Worm (Caenorhabditis elegans) whole organism, L3 larva: Measurements from ENCODE around the gene maph-1.3.

Experiments used
- ZK546.5 ChIP-seq: sonication (generic microtip); optimal IDR thresholded peaks from 2 replicates; lab custom pipeline; 2017; ENCODE audit warnings: missing biosample characterization, missing genetic modification characterization
- ama-1 ChIP-seq: fragments of 150-350 bp; optimal IDR thresholded peaks from 2 replicates; lab custom pipeline; 2018
- ceh-16 ChIP-seq: sonication (generic microtip); optimal IDR thresholded peaks from 2 replicates; lab custom pipeline; 2017; ENCODE audit warnings: missing biosample characterization, missing genetic modification characterization
- ceh-28 ChIP-seq: fragments of 150-350 bp; optimal IDR thresholded peaks from 2 replicates; lab custom pipeline; 2014; ENCODE audit warnings: missing biosample characterization, missing genetic modification reagents, missing genetic modification characterization
- ceh-82 ChIP-seq: fragments of 150-350 bp; optimal IDR thresholded peaks from 2 replicates; lab custom pipeline; 2014; ENCODE audit warnings: missing biosample characterization, missing genetic modification characterization
- ceh-9 ChIP-seq: sonication (generic microtip); optimal IDR thresholded peaks from 2 replicates; lab custom pipeline; 2018; ENCODE audit warnings: missing biosample characterization, missing genetic modification characterization
- egl-27 ChIP-seq: sonication (generic microtip); optimal IDR thresholded peaks from 4 replicates; lab custom pipeline; 2017; ENCODE audit warnings: missing biosample characterization, missing genetic modification reagents, missing genetic modification characterization
- elt-1 ChIP-seq: fragments of 150-350 bp; optimal IDR thresholded peaks from 2 replicates; lab custom pipeline; 2014; ENCODE audit warnings: missing biosample characterization, missing genetic modification characterization
- elt-2 ChIP-seq: sonication (generic microtip); optimal IDR thresholded peaks from 2 replicates; lab custom pipeline; 2016; ENCODE audit warnings: missing genetic modification reagents, mild to moderate bottlenecking, missing genetic modification characterization, missing compliant biosample characterization
- elt-3 ChIP-seq, 3 experiments: fragments of 150-350 bp in 1 of 3; sonication (generic microtip) in 2 of 3; optimal IDR thresholded peaks; 2 replicates in 2 of 3; 4 replicates in 1 of 3; lab custom pipeline; 2014 to 2017; ENCODE audit warnings: missing biosample characterization in 3 of 3, missing genetic modification characterization in 3 of 3
- eor-1 ChIP-seq, 2 experiments: fragments of 150-350 bp; optimal IDR thresholded peaks; 2 replicates each; lab custom pipeline; 2014 to 2018; ENCODE audit warnings: missing biosample characterization in 2 of 2, missing genetic modification characterization in 2 of 2
- hmg-11 ChIP-seq: sonication (generic microtip); optimal IDR thresholded peaks from 2 replicates; lab custom pipeline; 2016; ENCODE audit warnings: missing genetic modification characterization, missing compliant biosample characterization
- jun-1 ChIP-seq: fragments of 150-350 bp; optimal IDR thresholded peaks from 2 replicates; lab custom pipeline; 2014; ENCODE audit warnings: missing biosample characterization, missing genetic modification reagents, missing genetic modification characterization
- lin-15B ChIP-seq: fragments of 150-350 bp; optimal IDR thresholded peaks from 2 replicates; lab custom pipeline; 2014; ENCODE audit warnings: missing biosample characterization, missing genetic modification characterization
- lin-39 ChIP-seq: fragments of 150-350 bp; optimal IDR thresholded peaks from 2 replicates; lab custom pipeline; 2018; ENCODE audit warnings: missing biosample characterization, missing genetic modification reagents, missing genetic modification characterization
- lsy-12 ChIP-seq: sonication (generic microtip); optimal IDR thresholded peaks from 2 replicates; lab custom pipeline; 2016; ENCODE audit warnings: mild to moderate bottlenecking, missing genetic modification characterization, missing compliant biosample characterization
- mdl-1 ChIP-seq: fragments of 150-350 bp; optimal IDR thresholded peaks from 2 replicates; lab custom pipeline; 2014; ENCODE audit warnings: missing biosample characterization, missing genetic modification characterization
- mml-1 ChIP-seq: fragments of 150-350 bp; sonication (generic microtip); optimal IDR thresholded peaks from 3 replicates; lab custom pipeline; 2014; ENCODE audit warnings: missing biosample characterization, missing genetic modification characterization
- nfya-1 ChIP-seq: sonication (generic microtip); optimal IDR thresholded peaks from 2 replicates; lab custom pipeline; 2017; ENCODE audit warnings: missing genetic modification characterization, mild to moderate bottlenecking, missing compliant biosample characterization, antibody characterized with exemption, moderate library complexity; ENCODE audit not compliant: insufficient read depth
- nhr-12 ChIP-seq: fragments of 150-350 bp; optimal IDR thresholded peaks from 2 replicates; lab custom pipeline; 2014; ENCODE audit warnings: missing biosample characterization, missing genetic modification characterization
- nhr-23 ChIP-seq: fragments of 150-350 bp; optimal IDR thresholded peaks from 2 replicates; lab custom pipeline; 2014; ENCODE audit warnings: missing biosample characterization, missing genetic modification reagents, missing genetic modification characterization
- nhr-237 ChIP-seq: fragments of 150-350 bp; optimal IDR thresholded peaks from 2 replicates; lab custom pipeline; 2014; ENCODE audit warnings: missing biosample characterization, missing genetic modification characterization
- nhr-43 ChIP-seq: sonication (generic microtip); optimal IDR thresholded peaks from 2 replicates; lab custom pipeline; 2016; ENCODE audit warnings: mild to moderate bottlenecking, missing genetic modification characterization, missing compliant biosample characterization; ENCODE audit not compliant: poor library complexity, severe bottlenecking
- nhr-67 ChIP-seq: fragments of 150-350 bp; optimal IDR thresholded peaks from 2 replicates; lab custom pipeline; 2014; ENCODE audit warnings: missing biosample characterization, missing genetic modification characterization
- nhr-76 ChIP-seq: fragments of 150-350 bp; sonication (generic microtip); optimal IDR thresholded peaks from 5 replicates; lab custom pipeline; 2014; ENCODE audit warnings: missing biosample characterization, missing genetic modification characterization
- pha-4 ChIP-seq: fragments of 150-350 bp; optimal IDR thresholded peaks from 2 replicates; lab custom pipeline; 2014; ENCODE audit warnings: missing biosample characterization, missing genetic modification reagents, missing genetic modification characterization
- pqm-1 ChIP-seq: fragments of 150-350 bp; optimal IDR thresholded peaks from 2 replicates; lab custom pipeline; 2017; ENCODE audit warnings: missing biosample characterization, missing genetic modification characterization, inconsistent platforms
- sea-2 ChIP-seq: fragments of 150-350 bp; sonication (generic microtip); optimal IDR thresholded peaks from 4 replicates; lab custom pipeline; 2014; ENCODE audit warnings: missing biosample characterization, missing genetic modification reagents, missing genetic modification characterization
- skn-1 ChIP-seq: fragments of 150-350 bp; optimal IDR thresholded peaks from 2 replicates; lab custom pipeline; 2014; ENCODE audit warnings: missing biosample characterization, missing genetic modification characterization
- tbx-2 ChIP-seq: sonication (generic microtip); optimal IDR thresholded peaks from 2 replicates; lab custom pipeline; 2016; ENCODE audit warnings: mild to moderate bottlenecking, missing genetic modification characterization, missing compliant biosample characterization
- unc-62 ChIP-seq: fragments of 150-350 bp; sonication (generic microtip); optimal IDR thresholded peaks from 4 replicates; lab custom pipeline; 2014; ENCODE audit warnings: missing biosample characterization, missing genetic modification reagents, missing genetic modification characterization
- ztf-11 ChIP-seq: fragments of 150-350 bp; optimal IDR thresholded peaks from 2 replicates; lab custom pipeline; 2014; ENCODE audit warnings: missing biosample characterization, missing genetic modification characterization
- ztf-4 ChIP-seq: fragments of 150-350 bp; optimal IDR thresholded peaks from 2 replicates; lab custom pipeline; 2014; ENCODE audit warnings: missing biosample characterization, missing genetic modification characterization

The maph-1.3 gene

ce11 chrIII:3821969-3822453 is 22.7 kb upstream of the maph-1.3 start, which contains the start of gene amx-1:
TSS of gene amx-1 (plus strand) at chrIII:3822403.
- no peak for TF ChIP-seq nhr-67
- TF ChIP-seq, all 47 proteins: peak for 0

ce11 chrIII:3829105-3829504 is 15.6 kb upstream of the maph-1.3 start, which contains the start of gene cnnm-5:
TSS of gene cnnm-5 (minus strand) at chrIII:3829205.
- TF ChIP-seq elt-1 = no peak
- no peak for TF ChIP-seq lsy-12
- TF ChIP-seq elt-2 (tag; lab: Kevin White, UChicago) = no peak
- no peak for TF ChIP-seq mml-1
- TF ChIP-seq mdl-1 (tag; lab: Kevin White, UChicago) = no peak
- no peak for TF ChIP-seq skn-1 (tag; lab: Kevin White, UChicago)
- no peak for TF ChIP-seq ceh-16 (tag; lab: Kevin White, UChicago)
- TF ChIP-seq ceh-9 (tag; lab: Kevin White, UChicago) = no peak
- no peak for TF ChIP-seq nhr-67
- no peak for TF ChIP-seq hmg-11 (tag; lab: Kevin White, UChicago)
- no peak for TF ChIP-seq nhr-76 (tag; lab: Kevin White, UChicago)
- no peak for TF ChIP-seq ztf-11
- no peak for TF ChIP-seq lin-39 (tag; lab: Kevin White, UChicago)
- no peak for TF ChIP-seq pqm-1 (tag; lab: Kevin White, UChicago)
- no peak for TF ChIP-seq ama-1 (lab: Kevin White, UChicago)
- no peak for TF ChIP-seq nhr-12 (tag; lab: Kevin White, UChicago)
- no peak for TF ChIP-seq ztf-4 (tag; lab: Kevin White, UChicago)
- no peak for TF ChIP-seq egl-27 (tag; lab: Kevin White, UChicago)
- TF ChIP-seq, all 47 proteins: peak for 0

- TF ChIP-seq eor-1 (tag; optimal IDR thresholded peaks at IDR 0.05; lab: Kevin White, UChicago) = no peak
- no peak for TF ChIP-seq nhr-237
- TF ChIP-seq egl-27 (tag; lab: Kevin White, UChicago) = no peak
- TF ChIP-seq unc-62 (GFP tag; lab: Kevin White, UChicago) = no peak
Measured at ce11 chrIII:3831381-3831780, 13.3 kb upstream of the maph-1.3 start, which contains the start of gene C36A4.10. TSS of gene C36A4.10 (minus strand) at chrIII:3831481.

ce11 chrIII:3831798-3832197 is 12.9 kb upstream of the maph-1.3 start:
- TF ChIP-seq ztf-11 (no peak), nhr-23 (no peak), pqm-1 (tag; lab: Kevin White, UChicago) (no peak), jun-1 (no peak), nhr-67 (no peak), hmg-11 (tag; lab: Kevin White, UChicago) (no peak), nhr-12 (tag; lab: Kevin White, UChicago) (no peak), lsy-12 (no peak), nhr-43 (no peak), ZK546.5 (tag; lab: Kevin White, UChicago) (no peak), tbx-2 (tag; lab: Kevin White, UChicago) (no peak)

- TF ChIP-seq nfya-1 (tag; lab: Kevin White, UChicago) (no peak), mml-1 (no peak), eor-1 (tag; optimal IDR thresholded peaks at IDR 0.05; lab: Kevin White, UChicago) (no peak), tbx-2 (tag; lab: Kevin White, UChicago) (no peak), nhr-67 (no peak), ceh-28 (tag; lab: Kevin White, UChicago) (no peak), jun-1 (no peak), lin-15B (tag; lab: Kevin White, UChicago) (no peak), lin-39 (tag; lab: Kevin White, UChicago) (no peak), elt-3 (tag; optimal IDR thresholded peaks at IDR 0.05; lab: Kevin White, UChicago) (no peak), ZK546.5 (tag; lab: Kevin White, UChicago) (no peak), ceh-82 (tag; lab: Kevin White, UChicago) (no peak), sea-2 (no peak), lsy-12 (no peak)
Measured at ce11 chrIII:3832291-3832690, 12.4 kb upstream of the maph-1.3 start, which contains the start of gene cyp-25A1. TSS of gene cyp-25A1 (plus strand) at chrIII:3832591.

- TF ChIP-seq nhr-237 (no peak), pqm-1 (tag; lab: Kevin White, UChicago) (peak; percentile 83), pha-4 (tag; lab: Kevin White, UChicago) (peak; percentile 52), elt-2 (tag; lab: Kevin White, UChicago) (peak; percentile 81), jun-1 (peak; percentile 24)
Measured at ce11 chrIII:3834800-3835271, 9.9 kb upstream of the maph-1.3 start, which contains the start of gene cyp-25A2. TSS of gene cyp-25A2 (plus strand) at chrIII:3835221.
